Fruit fly (Drosophila melanogaster) Kc167 (cell line): Measurements from ENCODE around the gene ctp.

Experiments
- Myc ChIP-seq: fragments of >200 bp; optimal IDR thresholded peaks from 2 replicates; lab custom pipeline; 2017; ENCODE audit warnings: missing external identifiers
- Sin3A ChIP-seq: fragments of >200 bp; optimal IDR thresholded peaks from 2 replicates; lab custom pipeline; 2018; ENCODE audit warnings: missing external identifiers
- h ChIP-seq: fragments of >200 bp; optimal IDR thresholded peaks from 3 replicates; lab custom pipeline; 2018; ENCODE audit warnings: missing external identifiers
- insv ChIP-seq: fragments of >200 bp; optimal IDR thresholded peaks from 3 replicates; lab custom pipeline; 2018; ENCODE audit warnings: missing external identifiers
- psq ChIP-seq: fragments of >200 bp; optimal IDR thresholded peaks from 2 replicates; lab custom pipeline; 2017; ENCODE audit warnings: missing external identifiers
- ttk ChIP-seq: sonication (Bioruptor generic); optimal IDR thresholded peaks from 2 replicates; lab custom pipeline; 2017; ENCODE audit warnings: missing external identifiers

Gene ctp

dm6 chrX:4687778-4688399 is at the start of gene ctp:
Gene ctp, plus strand, starts transcription at chrX:4687800.
- TF ChIP-seq Sin3A (lab: Kevin White, UChicago) (no peak), psq (lab: Kevin White, UChicago) (peak; percentile 95)

- TF ChIP-seq h (no peak), Sin3A (lab: Kevin White, UChicago) (no peak), insv (no peak), ttk (lab: Kevin White, UChicago) (no peak), psq (lab: Kevin White, UChicago) (no peak), Myc (lab: Kevin White, UChicago) (no peak)
Measured at dm6 chrX:4643887-4644286, 43.7 kb upstream of the ctp start, which contains the start of gene CG3081. Gene CG3081, minus strand, starts transcription at chrX:4643987.

- TF ChIP-seq Sin3A (lab: Kevin White, UChicago) (no peak), h (no peak), insv (no peak), ttk (lab: Kevin White, UChicago) (no peak), Myc (lab: Kevin White, UChicago) (no peak), psq (lab: Kevin White, UChicago) (no peak)
Measured at dm6 chrX:4644768-4645167, 42.8 kb upstream of the ctp start, which contains the start of gene CG3062. Gene CG3062, minus strand, starts transcription at chrX:4644868.

dm6 chrX:4647316-4648046 is 40.1 kb upstream of the ctp start, which contains the start of the genes HLH4C and mRpL30:
Gene HLH4C, minus strand, starts transcription at chrX:4647414.
Gene mRpL30, plus strand, starts transcription at chrX:4647871.
- no peak for TF ChIP-seq h
- TF ChIP-seq ttk (lab: Kevin White, UChicago), result no peak
- no peak for TF ChIP-seq psq (lab: Kevin White, UChicago)
- TF ChIP-seq Sin3A (lab: Kevin White, UChicago), result no peak
- TF ChIP-seq Myc (lab: Kevin White, UChicago), result no peak

- TF ChIP-seq Sin3A (lab: Kevin White, UChicago) (no peak), psq (lab: Kevin White, UChicago) (no peak), insv (no peak), Myc (lab: Kevin White, UChicago) (no peak), ttk (lab: Kevin White, UChicago) (no peak), h (no peak)
Measured at dm6 chrX:4649751-4650150, 37.8 kb upstream of the ctp start, which contains the start of the genes Cbp80 and Torsin. Gene Cbp80, plus strand, starts transcription at chrX:4650015. Gene Torsin, minus strand, starts transcription at chrX:4650032.

dm6 chrX:4654397-4654796 is 33.2 kb upstream of the ctp start, which contains the start of gene CG15473:
Gene CG15473, minus strand, starts transcription at chrX:4654497.
- TF ChIP-seq Sin3A (lab: Kevin White, UChicago), result no peak
- no peak for TF ChIP-seq h
- TF ChIP-seq Myc (lab: Kevin White, UChicago), result no peak
- TF ChIP-seq insv, result no peak
- TF ChIP-seq psq (lab: Kevin White, UChicago), result no peak
- TF ChIP-seq ttk (lab: Kevin White, UChicago), result no peak

- no peak for TF ChIP-seq insv
- TF ChIP-seq Myc (lab: Kevin White, UChicago), result no peak
- TF ChIP-seq h, result no peak
- no peak for TF ChIP-seq psq (lab: Kevin White, UChicago)
- no peak for TF ChIP-seq ttk (lab: Kevin White, UChicago)
- no peak for TF ChIP-seq Sin3A (lab: Kevin White, UChicago)
Measured at dm6 chrX:4657896-4658295, 29.7 kb upstream of the ctp start.

dm6 chrX:4660642-4661252 is 26.9 kb upstream of the ctp start:
- TF ChIP-seq ttk (lab: Kevin White, UChicago) (no peak), Myc (lab: Kevin White, UChicago) (no peak), h (no peak), psq (lab: Kevin White, UChicago) (no peak), insv (no peak), Sin3A (lab: Kevin White, UChicago) (no peak)

dm6 chrX:4664107-4664506 is 23.5 kb upstream of the ctp start:
- no peak for TF ChIP-seq Myc (lab: Kevin White, UChicago)
- no peak for TF ChIP-seq Sin3A (lab: Kevin White, UChicago)
- no peak for TF ChIP-seq ttk (lab: Kevin White, UChicago)
- no peak for TF ChIP-seq h
- TF ChIP-seq insv, result no peak
- no peak for TF ChIP-seq psq (lab: Kevin White, UChicago)

dm6 chrX:4666650-4667360 is 20.8 kb upstream of the ctp start, which contains the start of gene CG3009:
Gene CG3009, minus strand, starts transcription at chrX:4666700.
- TF ChIP-seq Myc (lab: Kevin White, UChicago), result no peak
- no peak for TF ChIP-seq psq (lab: Kevin White, UChicago)
- TF ChIP-seq h, result no peak
- TF ChIP-seq Sin3A (lab: Kevin White, UChicago), result no peak
- no peak for TF ChIP-seq ttk (lab: Kevin White, UChicago)
- TF ChIP-seq insv, result no peak

dm6 chrX:4669438-4669837 is 18.2 kb upstream of the ctp start:
- TF ChIP-seq Sin3A (lab: Kevin White, UChicago), result no peak
